Fruit fly (Drosophila melanogaster): Measurements from ENCODE around the gene RhoGAP71E.

DNA sequence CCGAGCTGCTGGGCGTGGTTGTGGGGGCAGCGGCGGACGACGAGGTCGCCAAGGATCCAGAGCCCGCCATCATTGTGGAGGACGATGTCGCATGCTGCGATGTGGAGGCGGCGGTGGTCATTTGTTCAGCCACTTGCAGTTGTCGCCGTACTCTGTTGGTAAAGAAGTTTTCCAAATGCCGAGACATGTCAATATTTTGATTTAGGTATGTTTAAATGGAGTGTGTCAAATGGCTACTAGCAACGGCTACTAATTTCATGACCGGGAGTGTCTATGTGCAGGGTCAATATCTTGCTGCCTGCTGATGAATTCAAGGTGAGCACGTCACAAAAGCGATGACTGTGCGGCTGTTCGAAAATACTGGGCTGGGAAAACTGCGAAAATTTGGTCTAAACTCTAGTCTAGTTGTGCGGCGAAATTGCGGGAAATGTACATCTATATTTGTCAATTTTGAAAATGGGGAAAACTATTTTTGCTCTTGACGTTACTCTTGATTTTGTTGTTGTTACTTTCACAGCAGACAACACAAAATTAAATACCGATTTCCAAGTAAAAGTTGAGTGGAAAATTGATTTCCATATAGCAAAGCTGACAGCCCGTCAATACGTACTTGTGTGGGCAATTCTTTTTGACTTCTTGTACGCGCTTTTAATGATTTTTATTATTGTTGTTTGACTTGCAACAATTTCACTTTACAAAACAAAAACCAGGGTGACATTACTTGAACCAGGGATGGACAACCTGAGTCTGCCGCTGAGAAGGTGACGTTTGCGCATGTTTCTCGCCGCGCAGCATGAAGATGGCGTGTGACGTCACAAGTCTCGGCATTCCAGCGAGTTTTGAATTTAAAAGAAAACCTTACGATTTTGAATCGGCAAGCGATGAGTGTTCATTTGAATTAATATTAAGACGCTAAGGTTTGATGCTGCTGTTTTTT, 947 bp upstream of the RhoGAP71E start, which contains the start of gene CG7656:
- TF ChIP-seq CTCF (optimal IDR thresholded peaks at IDR 0.05) = peak in 1 of 2 experiments; percentile 7
- TF ChIP-seq CG8478 (optimal IDR thresholded peaks at IDR 0.05) = no peak

Data from S2 (cell line).